Fruit fly (Drosophila melanogaster) whole organism, embryonic: ENCODE measurements around the gene hop.

Experiments
- ATbp ChIP-seq: fragments of 200-800 bp; sonication (Bioruptor generic); optimal IDR thresholded peaks from 2 replicates; lab custom pipeline; 2017; ENCODE audit warnings: missing biosample characterization, mild to moderate bottlenecking, missing genetic modification characterization, missing genetic modification reagents
- CG11398 ChIP-seq: fragments of 200-800 bp; sonication (Bioruptor generic); optimal IDR thresholded peaks from 2 replicates; lab custom pipeline; 2016; ENCODE audit warnings: missing biosample characterization, missing genetic modification characterization
- CG11696 ChIP-seq: fragments of 200-800 bp; sonication (Bioruptor generic); IDR thresholded peaks from 2 replicates; pipeline ENCODE4 v1.3.6; 2022; ENCODE audit warnings: missing biosample characterization, missing genetic modification characterization
- CG12744 ChIP-seq: fragments of 200-800 bp; sonication (Bioruptor generic); optimal IDR thresholded peaks from 2 replicates; lab custom pipeline; 2016; ENCODE audit warnings: missing biosample characterization, missing genetic modification characterization
- CG14050 ChIP-seq: fragments of 200-800 bp; sonication (Bioruptor generic); IDR thresholded peaks from 3 replicates; pipeline ENCODE4 v1.3.6; 2022; ENCODE audit warnings: missing biosample characterization, missing genetic modification characterization
- CG14710 ChIP-seq: fragments of 200-800 bp; sonication (Bioruptor generic); optimal IDR thresholded peaks from 3 replicates; lab custom pipeline; 2019; ENCODE audit warnings: missing biosample characterization, mild to moderate bottlenecking, missing genetic modification characterization, moderate library complexity
- CG15479 ChIP-seq: fragments of 200-800 bp; sonication (Bioruptor generic); optimal IDR thresholded peaks from 3 replicates; lab custom pipeline; 2019; ENCODE audit warnings: missing biosample characterization, mild to moderate bottlenecking, missing genetic modification characterization, moderate library complexity
- CG17328 ChIP-seq: fragments of 200-800 bp; sonication (Bioruptor generic); IDR thresholded peaks from 2 replicates; pipeline ENCODE4 v1.3.6; 2022; ENCODE audit warnings: missing biosample characterization, missing genetic modification characterization
- CG17385 ChIP-seq: fragments of 200-800 bp; sonication (Bioruptor generic); optimal IDR thresholded peaks from 3 replicates; lab custom pipeline; 2018; ENCODE audit warnings: missing biosample characterization, mild to moderate bottlenecking, missing genetic modification characterization
- CG18599 ChIP-seq: fragments of 200-800 bp; sonication (Bioruptor generic); optimal IDR thresholded peaks from 3 replicates; lab custom pipeline; 2017; ENCODE audit warnings: missing biosample characterization, missing genetic modification characterization, mild to moderate bottlenecking, moderate library complexity, missing genetic modification reagents
- CG18619 ChIP-seq: fragments of 200-800 bp; sonication (Bioruptor generic); optimal IDR thresholded peaks from 3 replicates; lab custom pipeline; 2017; ENCODE audit warnings: missing biosample characterization, mild to moderate bottlenecking, missing genetic modification characterization
- CG30403 ChIP-seq: fragments of 200-800 bp; sonication (Bioruptor generic); optimal IDR thresholded peaks from 3 replicates; lab custom pipeline; 2016; ENCODE audit warnings: missing biosample characterization, missing genetic modification characterization
- CG3065 ChIP-seq: fragments of 200-800 bp; sonication (Bioruptor generic); optimal IDR thresholded peaks from 2 replicates; lab custom pipeline; 2016; ENCODE audit warnings: missing biosample characterization, missing genetic modification characterization
- CG32772 ChIP-seq: fragments of 200-800 bp; sonication (Bioruptor generic); IDR thresholded peaks from 2 replicates; pipeline ENCODE4 v1.3.6; 2022; ENCODE audit warnings: missing biosample characterization, missing genetic modification characterization
- CG34224 ChIP-seq: fragments of 200-800 bp; sonication (Bioruptor generic); IDR thresholded peaks from 3 replicates; pipeline ENCODE4 v1.3.6; 2022; ENCODE audit warnings: missing biosample characterization, missing genetic modification characterization; ENCODE audit not compliant: partially characterized antibody
- CG43689 ChIP-seq: fragments of 200-800 bp; sonication (Bioruptor generic); IDR thresholded peaks from 2 replicates; pipeline ENCODE4 v1.3.6; 2022; ENCODE audit warnings: missing biosample characterization, missing genetic modification characterization
- CG4424 ChIP-seq: fragments of 200-800 bp; sonication (Bioruptor generic); optimal IDR thresholded peaks from 3 replicates; lab custom pipeline; 2016; ENCODE audit warnings: missing biosample characterization, missing genetic modification characterization
- CG4707 ChIP-seq: fragments of 200-800 bp; sonication (Bioruptor generic); optimal IDR thresholded peaks from 2 replicates; lab custom pipeline; 2018; ENCODE audit warnings: missing biosample characterization, mild to moderate bottlenecking, missing genetic modification characterization, moderate library complexity
- CG4730 ChIP-seq: fragments of 200-800 bp; sonication (Bioruptor generic); IDR thresholded peaks from 2 replicates; pipeline ENCODE4 v1.3.6; 2022; ENCODE audit warnings: missing biosample characterization, missing genetic modification characterization
- CG5180 ChIP-seq: fragments of 200-800 bp; sonication (Bioruptor generic); optimal IDR thresholded peaks from 3 replicates; lab custom pipeline; 2017; ENCODE audit warnings: missing biosample characterization, missing genetic modification characterization, mild to moderate bottlenecking, moderate library complexity, missing genetic modification reagents
- CG8281 ChIP-seq: fragments of 200-800 bp; sonication (Bioruptor generic); optimal IDR thresholded peaks from 2 replicates; lab custom pipeline; 2018; ENCODE audit warnings: missing biosample characterization, mild to moderate bottlenecking, missing genetic modification characterization, moderate library complexity
- CG8765 ChIP-seq: fragments of 200-800 bp; sonication (Bioruptor generic); IDR thresholded peaks from 2 replicates; pipeline ENCODE4 v1.3.6; 2022; ENCODE audit warnings: missing biosample characterization, missing genetic modification characterization
- CG9609 ChIP-seq: fragments of 200-800 bp; sonication (Bioruptor generic); optimal IDR thresholded peaks from 3 replicates; lab custom pipeline; 2016; ENCODE audit warnings: missing biosample characterization, missing genetic modification characterization
- Dad ChIP-seq: fragments of 200-800 bp; sonication (Bioruptor generic); optimal IDR thresholded peaks from 3 replicates; lab custom pipeline; 2016; ENCODE audit warnings: missing biosample characterization, missing genetic modification characterization
- GATAe ChIP-seq: fragments of 200-800 bp; sonication (Bioruptor generic); conservative IDR thresholded peaks from 2 replicates; pipeline ENCODE4 v1.3.6; 2022; ENCODE audit warnings: missing biosample characterization, missing genetic modification characterization
- Hsf ChIP-seq: fragments of 200-800 bp; sonication (Bioruptor generic); optimal IDR thresholded peaks from 3 replicates; lab custom pipeline; 2016; ENCODE audit warnings: missing biosample characterization, missing genetic modification characterization
- Meics ChIP-seq: fragments of 200-800 bp; sonication (Bioruptor generic); optimal IDR thresholded peaks from 2 replicates; lab custom pipeline; 2017; ENCODE audit warnings: missing biosample characterization, mild to moderate bottlenecking, missing genetic modification characterization
- Oaz ChIP-seq: fragments of 200-800 bp; sonication (Bioruptor generic); IDR thresholded peaks from 2 replicates; pipeline ENCODE4 v1.3.6; 2022; ENCODE audit warnings: missing biosample characterization, missing genetic modification characterization
- Sox102F ChIP-seq: fragments of 200-800 bp; sonication (Bioruptor generic); optimal IDR thresholded peaks from 2 replicates; lab custom pipeline; 2018; ENCODE audit warnings: missing biosample characterization, mild to moderate bottlenecking, missing genetic modification characterization, moderate library complexity
- Tbp ChIP-seq: fragments of >200 bp; optimal IDR thresholded peaks from 2 replicates; lab custom pipeline; 2018; ENCODE audit warnings: missing biosample characterization, missing genetic modification characterization
- abd-A ChIP-seq: fragments of 200-800 bp; sonication (Bioruptor generic); optimal IDR thresholded peaks from 3 replicates; lab custom pipeline; 2019; ENCODE audit warnings: missing biosample characterization, mild to moderate bottlenecking, missing genetic modification characterization, moderate library complexity
- al ChIP-seq: fragments of 200-800 bp; sonication (Bioruptor generic); IDR thresholded peaks from 2 replicates; pipeline ENCODE4 v1.3.6; 2022; ENCODE audit warnings: missing biosample characterization, missing genetic modification characterization
- ase ChIP-seq: fragments of 200-800 bp; sonication (Bioruptor generic); IDR thresholded peaks from 3 replicates; pipeline ENCODE4 v1.3.6; 2022; ENCODE audit warnings: missing biosample characterization, missing genetic modification characterization
- br ChIP-seq: fragments of >200 bp; optimal IDR thresholded peaks from 2 replicates; lab custom pipeline; 2017
- croc ChIP-seq: fragments of 200-800 bp; sonication (Bioruptor generic); conservative IDR thresholded peaks from 3 replicates; pipeline ENCODE4 v1.3.6; 2022; ENCODE audit warnings: missing biosample characterization, missing genetic modification characterization
- crol ChIP-seq: fragments of 200-800 bp; sonication (Bioruptor generic); IDR thresholded peaks from 2 replicates; pipeline ENCODE4 v1.3.6; 2022; ENCODE audit warnings: missing biosample characterization, missing genetic modification characterization
- dm ChIP-seq: fragments of 200-800 bp; sonication (Bioruptor generic); optimal IDR thresholded peaks from 3 replicates; lab custom pipeline; 2016; ENCODE audit warnings: missing biosample characterization, missing genetic modification characterization
- dysf ChIP-seq: fragments of 200-800 bp; sonication (Bioruptor generic); IDR thresholded peaks from 3 replicates; pipeline ENCODE4 v1.3.6; 2022; ENCODE audit warnings: missing biosample characterization, missing genetic modification characterization
- fru ChIP-seq: fragments of >200 bp; optimal IDR thresholded peaks from 2 replicates; lab custom pipeline; 2017
- gcm ChIP-seq: fragments of 200-800 bp; sonication (Bioruptor generic); optimal IDR thresholded peaks from 2 replicates; lab custom pipeline; 2019; ENCODE audit warnings: missing biosample characterization, mild to moderate bottlenecking, missing genetic modification characterization, moderate library complexity
- hbn ChIP-seq: fragments of 200-800 bp; sonication (Bioruptor generic); IDR thresholded peaks from 2 replicates; pipeline ENCODE4 v1.3.6; 2022; ENCODE audit warnings: missing biosample characterization, missing genetic modification characterization; ENCODE audit not compliant: partially characterized antibody
- her ChIP-seq: fragments of 200-800 bp; sonication (Bioruptor generic); optimal IDR thresholded peaks from 2 replicates; lab custom pipeline; 2016; ENCODE audit warnings: missing biosample characterization, missing genetic modification characterization
- lilli ChIP-seq: fragments of 200-800 bp; sonication (Bioruptor generic); optimal IDR thresholded peaks from 3 replicates; lab custom pipeline; 2016; ENCODE audit warnings: missing biosample characterization, missing genetic modification characterization
- nerfin-2 ChIP-seq: fragments of 200-800 bp; sonication (Bioruptor generic); IDR thresholded peaks from 2 replicates; pipeline ENCODE4 v1.3.6; 2022; ENCODE audit warnings: missing biosample characterization, missing genetic modification characterization; ENCODE audit not compliant: partially characterized antibody
- p53 ChIP-seq: fragments of 200-800 bp; sonication (Bioruptor generic); optimal IDR thresholded peaks from 2 replicates; lab custom pipeline; 2016; ENCODE audit warnings: missing biosample characterization, missing genetic modification characterization
- pita ChIP-seq: fragments of 200-800 bp; sonication (Bioruptor generic); optimal IDR thresholded peaks from 2 replicates; lab custom pipeline; 2017; ENCODE audit warnings: missing biosample characterization, mild to moderate bottlenecking, missing genetic modification characterization
- salm ChIP-seq: fragments of 200-800 bp; sonication (Bioruptor generic); optimal IDR thresholded peaks from 2 replicates; lab custom pipeline; 2018; ENCODE audit warnings: missing biosample characterization, mild to moderate bottlenecking, missing genetic modification characterization
- seq ChIP-seq: fragments of 200-800 bp; sonication (Bioruptor generic); IDR thresholded peaks from 2 replicates; pipeline ENCODE4 v1.3.6; 2022; ENCODE audit warnings: missing biosample characterization, missing genetic modification characterization
- sim ChIP-seq: fragments of 200-800 bp; sonication (Bioruptor generic); IDR thresholded peaks from 2 replicates; pipeline ENCODE4 v1.3.6; 2022; ENCODE audit warnings: missing biosample characterization, missing genetic modification characterization
- stwl ChIP-seq: fragments of 200-800 bp; sonication (Bioruptor generic); optimal IDR thresholded peaks from 3 replicates; lab custom pipeline; 2018; ENCODE audit warnings: missing biosample characterization, mild to moderate bottlenecking, missing genetic modification characterization, moderate library complexity
- wdn ChIP-seq: fragments of 200-800 bp; sonication (Bioruptor generic); IDR thresholded peaks from 2 replicates; pipeline ENCODE4 v1.3.6; 2022; ENCODE audit warnings: missing biosample characterization, missing genetic modification characterization

Gene hop

dm6 chrX:11350505-11351327 lies 17.2 kb downstream of the hop start, which contains the start of gene CG1737 (continued):
- TF ChIP-seq Oaz (GFP tag; lab: Robert Waterston, UW) = no peak
- TF ChIP-seq CG15479 = peak; percentile 56
- no peak for TF ChIP-seq ase
- no peak for TF ChIP-seq p53 (GFP tag; lab: Kevin White, UChicago)
- no peak for TF ChIP-seq dm (GFP tag; lab: Kevin White, UChicago)
- no peak for TF ChIP-seq CG14050 (GFP tag; lab: Robert Waterston, UW)
- no peak for TF ChIP-seq GATAe (GFP tag; lab: Robert Waterston, UW)
- no peak for TF ChIP-seq her (GFP tag; lab: Kevin White, UChicago)
- no peak for TF ChIP-seq CG5180 (GFP tag; lab: Kevin White, UChicago)
- no peak for TF ChIP-seq CG3065 (GFP tag; lab: Kevin White, UChicago)
- TF ChIP-seq pita (GFP tag; lab: Kevin White, UChicago) = no peak
- TF ChIP-seq CG32772 (GFP tag; lab: Robert Waterston, UW) = peak; percentile 66
- no peak for TF ChIP-seq nerfin-2 (GFP tag; lab: Robert Waterston, UW)
- peak; percentile 63 for TF ChIP-seq crol (GFP tag; lab: Robert Waterston, UW)
- 0 out of 2 replicates have a peak, but pooled peaks have one; percentile 9 for TF ChIP-seq seq
- no peak for TF ChIP-seq Dad (GFP tag; lab: Kevin White, UChicago)
- TF ChIP-seq CG8281 (tag; lab: Kevin White, UChicago) = no peak
- TF ChIP-seq CG43689 (GFP tag; lab: Robert Waterston, UW) = no peak
- TF ChIP-seq dysf (GFP tag; lab: Robert Waterston, UW) = no peak
- TF ChIP-seq Tbp = no peak
- no peak for TF ChIP-seq CG8765 (GFP tag; lab: Robert Waterston, UW)
- TF ChIP-seq CG30403 (GFP tag; lab: Kevin White, UChicago) = no peak
- TF ChIP-seq CG18619 = peak; percentile 3
- no peak for TF ChIP-seq CG11398 (GFP tag; lab: Kevin White, UChicago)
- no peak for TF ChIP-seq al (GFP tag; lab: Robert Waterston, UW)
- no peak for TF ChIP-seq CG4707 (GFP tag; lab: Kevin White, UChicago)
- no peak for TF ChIP-seq CG17328
- TF ChIP-seq CG9609 (GFP tag; lab: Kevin White, UChicago) = no peak
- TF ChIP-seq CG12744 (GFP tag; lab: Kevin White, UChicago) = no peak
- TF ChIP-seq ATbp (GFP tag; lab: Kevin White, UChicago) = no peak
- no peak for TF ChIP-seq CG11696 (GFP tag; lab: Robert Waterston, UW)
- TF ChIP-seq Meics (GFP tag; lab: Kevin White, UChicago) = peak; percentile 14
- TF ChIP-seq gcm (GFP tag; lab: Kevin White, UChicago) = no peak
- 0 out of 2 replicates have a peak, but pooled peaks have one; percentile 19 for TF ChIP-seq hbn (GFP tag; lab: Robert Waterston, UW)
- TF ChIP-seq croc (GFP tag; lab: Robert Waterston, UW) = no peak
- no peak for TF ChIP-seq CG4424 (GFP tag; lab: Kevin White, UChicago)
- TF ChIP-seq CG34224 = 0 out of 3 replicates have a peak, but pooled peaks have one; percentile 23
- peak; percentile 50; the same call in 1 of the 2 replicates for TF ChIP-seq wdn (GFP tag; lab: Robert Waterston, UW)
- no peak for TF ChIP-seq sim (GFP tag; lab: Robert Waterston, UW)
- peak; percentile 15 for TF ChIP-seq CG17385 (GFP tag; lab: Kevin White, UChicago)
- TF ChIP-seq fru (lab: Kevin White, UChicago) = no peak
- no peak for TF ChIP-seq Sox102F (GFP tag; lab: Kevin White, UChicago)
- TF ChIP-seq abd-A (tag; lab: Kevin White, UChicago) = no peak
- no peak for TF ChIP-seq lilli (GFP tag; lab: Kevin White, UChicago)
- no peak for TF ChIP-seq stwl (tag; lab: Kevin White, UChicago)
- no peak for TF ChIP-seq br
- TF ChIP-seq CG18599 (GFP tag; lab: Kevin White, UChicago) = peak; percentile 55
- no peak for TF ChIP-seq CG14710
- no peak for TF ChIP-seq CG4730 (GFP tag; lab: Robert Waterston, UW)
- TF ChIP-seq Hsf (GFP tag; lab: Kevin White, UChicago) = no peak
- no peak for TF ChIP-seq salm (tag; lab: Kevin White, UChicago)
